Worm (Caenorhabditis elegans): Measurements from ENCODE around the gene Y57G11C.38.
A peak's percentile ranks its signal among the peaks of the same experiment; 100 is the strongest.

The Y57G11C.38 gene

ce11 chrIV:14874926-14875570 lies 12.8 kb downstream of the Y57G11C.38 start (continued):
- TF ChIP-seq Y5F2A.4 (GFP tag; optimal IDR thresholded peaks at IDR 0.05): no peak
- TF ChIP-seq lin-1 (GFP tag; IDR thresholded peaks at IDR 0.05): 0 out of 2 replicates have a peak, but pooled peaks have one; percentile 18
- TF ChIP-seq daf-8 (GFP tag; IDR thresholded peaks at IDR 0.05): no peak
- TF ChIP-seq ctbp-1 (GFP tag; IDR thresholded peaks at IDR 0.05): no peak
- TF ChIP-seq unc-39 (tag; optimal IDR thresholded peaks at IDR 0.05): no peak
- peak in 1 of 2 experiments; percentile 97 for TF ChIP-seq unc-62 (GFP tag; optimal IDR thresholded peaks at IDR 0.05 in 1 of 2)
- no peak for TF ChIP-seq unc-62 (tag; optimal IDR thresholded peaks at IDR 0.05)
- TF ChIP-seq F44E2.7 (GFP tag; IDR thresholded peaks at IDR 0.05): no peak
- no peak for TF ChIP-seq ceh-32 (tag; optimal IDR thresholded peaks at IDR 0.05; ENCODE audit: poor library complexity)
- TF ChIP-seq lin-15B (tag; optimal IDR thresholded peaks at IDR 0.05): no peak
- peak; percentile 98 for TF ChIP-seq snpc-1.2 (GFP tag; IDR thresholded peaks at IDR 0.05)
- no peak for TF ChIP-seq zag-1 (tag; optimal IDR thresholded peaks at IDR 0.05)
- no peak for TF ChIP-seq arid-1 (GFP tag; conservative IDR thresholded peaks at IDR 0.05)
- no peak for TF ChIP-seq nhr-237 (tag; optimal IDR thresholded peaks at IDR 0.05)
- TF ChIP-seq ztf-7 (tag; optimal IDR thresholded peaks at IDR 0.05): peak; percentile 46
- TF ChIP-seq F37D6.2 (tag; optimal IDR thresholded peaks at IDR 0.05): no peak
- no peak for TF ChIP-seq ama-1 (optimal IDR thresholded peaks at IDR 0.05)
- TF ChIP-seq mdt-29 (GFP tag; IDR thresholded peaks at IDR 0.05): no peak
- 0 out of 2 replicates have a peak, but pooled peaks have one; percentile 43 for TF ChIP-seq mxl-2 (GFP tag; conservative IDR thresholded peaks at IDR 0.05)
- 0 out of 2 replicates have a peak, but pooled peaks have one; percentile 37 for TF ChIP-seq Y48G9A.11 (GFP tag; IDR thresholded peaks at IDR 0.05)
- no peak for TF ChIP-seq ceh-44 (GFP tag; IDR thresholded peaks at IDR 0.05)
- TF ChIP-seq lin-29 (GFP tag; IDR thresholded peaks at IDR 0.05): no peak
- TF ChIP-seq egl-43 (GFP tag; IDR thresholded peaks at IDR 0.05): no peak

- peak; percentile 94 for TF ChIP-seq snpc-1.2 (GFP tag; IDR thresholded peaks at IDR 0.05)
- no peak for TF ChIP-seq spr-3 (GFP tag; optimal IDR thresholded peaks at IDR 0.05)
- no peak for TF ChIP-seq php-3 (GFP tag; IDR thresholded peaks at IDR 0.05)
- no peak for TF ChIP-seq F10B5.3 (tag; optimal IDR thresholded peaks at IDR 0.05)
- TF ChIP-seq lin-29 (GFP tag; IDR thresholded peaks at IDR 0.05): no peak
- TF ChIP-seq mes-2 (tag; optimal IDR thresholded peaks at IDR 0.05; ENCODE audit: poor library complexity, severe bottlenecking): no peak
- TF ChIP-seq fkh-10 (GFP tag; optimal IDR thresholded peaks at IDR 0.05): no peak
- TF ChIP-seq nhr-42 (GFP tag; IDR thresholded peaks at IDR 0.05): no peak
- TF ChIP-seq aha-1 (tag): peak; percentile 32
- TF ChIP-seq nhr-25 (tag; optimal IDR thresholded peaks at IDR 0.05; ENCODE audit: borderline replicate concordance, insufficient read depth): peak; percentile 50
- 0 out of 2 replicates have a peak, but pooled peaks have one; percentile 23 for TF ChIP-seq ceh-20 (GFP tag; IDR thresholded peaks at IDR 0.05)
- no peak for TF ChIP-seq ZK546.5 (tag; optimal IDR thresholded peaks at IDR 0.05)
- TF ChIP-seq egl-27 (tag; optimal IDR thresholded peaks at IDR 0.05): no peak
- no peak for TF ChIP-seq zfp-2 (tag; optimal IDR thresholded peaks at IDR 0.05)
- no peak for TF ChIP-seq cey-2 (tag; optimal IDR thresholded peaks at IDR 0.05; ENCODE audit: borderline replicate concordance, insufficient read depth)
- TF ChIP-seq nhr-11 (tag; optimal IDR thresholded peaks at IDR 0.05): no peak
- TF ChIP-seq nhr-48 (tag; optimal IDR thresholded peaks at IDR 0.05): no peak
- TF ChIP-seq T26A8.4 (GFP tag; IDR thresholded peaks at IDR 0.05): no peak
- TF ChIP-seq mxl-3 (GFP tag; optimal IDR thresholded peaks at IDR 0.05): peak; percentile 56
- no peak for TF ChIP-seq zfp-3 (GFP tag; conservative IDR thresholded peaks at IDR 0.05)
- TF ChIP-seq unc-62 (GFP tag; optimal IDR thresholded peaks at IDR 0.05 in 1 of 2): peak in 1 of 2 experiments; percentile 42
- no peak for TF ChIP-seq unc-62 (tag; optimal IDR thresholded peaks at IDR 0.05)
- no peak for TF ChIP-seq egl-43 (GFP tag; IDR thresholded peaks at IDR 0.05)
These were observed 14.4 kb downstream of the Y57G11C.38 start for ce11 chrIV:14876632-14877031.
